Worm (Caenorhabditis elegans) whole organism, late embryonic: ENCODE data around the gene eol-1.

Source experiments
- C08G9.2 ChIP-seq: sonication (generic microtip); optimal IDR thresholded peaks from 2 replicates; lab custom pipeline; 2016; ENCODE audit warnings: mild to moderate bottlenecking, missing genetic modification characterization, moderate library complexity, missing compliant biosample characterization
- C38D4.7 ChIP-seq: fragments of 200-800 bp; sonication (Bioruptor generic); optimal IDR thresholded peaks from 2 replicates; lab custom pipeline; 2018; ENCODE audit warnings: mild to moderate bottlenecking, missing genetic modification characterization, moderate library complexity, missing compliant biosample characterization
- F13H6.1 ChIP-seq: sonication (generic microtip); optimal IDR thresholded peaks from 2 replicates; lab custom pipeline; 2016; ENCODE audit warnings: missing genetic modification characterization, missing compliant biosample characterization
- K02D7.2 ChIP-seq: sonication (generic microtip); optimal IDR thresholded peaks from 2 replicates; lab custom pipeline; 2017; ENCODE audit warnings: mild to moderate bottlenecking, missing genetic modification characterization, missing compliant biosample characterization
- T23F11.4 ChIP-seq: fragments of 200-800 bp; sonication (Bioruptor generic); optimal IDR thresholded peaks from 2 replicates; lab custom pipeline; 2018; ENCODE audit warnings: mild to moderate bottlenecking, missing genetic modification characterization, missing compliant biosample characterization
- Y22D7AL.16 ChIP-seq: sonication (generic microtip); optimal IDR thresholded peaks from 2 replicates; lab custom pipeline; 2016; ENCODE audit warnings: missing genetic modification characterization, missing compliant biosample characterization
- ama-1 ChIP-seq: fragments of 150-350 bp; optimal IDR thresholded peaks from 2 replicates; lab custom pipeline; 2014
- ceh-18 ChIP-seq: sonication (generic microtip); optimal IDR thresholded peaks from 2 replicates; lab custom pipeline; 2016; ENCODE audit warnings: missing genetic modification characterization, missing compliant biosample characterization
- ceh-22 ChIP-seq: sonication (generic microtip); optimal IDR thresholded peaks from 2 replicates; lab custom pipeline; 2017; ENCODE audit warnings: missing biosample characterization, missing genetic modification characterization
- ceh-24 ChIP-seq: sonication (generic microtip); optimal IDR thresholded peaks from 2 replicates; lab custom pipeline; 2016; ENCODE audit warnings: mild to moderate bottlenecking, missing genetic modification characterization, missing compliant biosample characterization
- ceh-30 ChIP-seq: fragments of 150-350 bp; optimal IDR thresholded peaks from 2 replicates; lab custom pipeline; 2014; ENCODE audit warnings: missing biosample characterization, missing genetic modification characterization
- ceh-31 ChIP-seq: sonication (generic microtip); optimal IDR thresholded peaks from 2 replicates; lab custom pipeline; 2016; ENCODE audit warnings: missing genetic modification characterization, missing compliant biosample characterization
- ceh-34 ChIP-seq: sonication (generic microtip); optimal IDR thresholded peaks from 2 replicates; lab custom pipeline; 2016; ENCODE audit warnings: mild to moderate bottlenecking, missing genetic modification characterization, missing compliant biosample characterization
- ceh-48 ChIP-seq: sonication (generic microtip); optimal IDR thresholded peaks from 2 replicates; lab custom pipeline; 2016; ENCODE audit warnings: missing genetic modification characterization, inconsistent platforms, missing compliant biosample characterization
- ceh-6 ChIP-seq: fragments of 200-800 bp; sonication (Bioruptor generic); optimal IDR thresholded peaks from 2 replicates; lab custom pipeline; 2018; ENCODE audit warnings: mild to moderate bottlenecking, missing genetic modification characterization, missing compliant biosample characterization
- ceh-9 ChIP-seq: sonication (generic microtip); optimal IDR thresholded peaks from 2 replicates; lab custom pipeline; 2016; ENCODE audit warnings: mild to moderate bottlenecking, missing genetic modification characterization, inconsistent platforms, missing compliant biosample characterization
- dve-1 ChIP-seq: sonication (generic microtip); optimal IDR thresholded peaks from 2 replicates; lab custom pipeline; 2017; ENCODE audit warnings: antibody characterized with exemption, mild to moderate bottlenecking, missing genetic modification characterization, missing compliant biosample characterization
- elt-2 ChIP-seq: sonication (generic microtip); optimal IDR thresholded peaks from 2 replicates; lab custom pipeline; 2016; ENCODE audit warnings: missing genetic modification reagents, missing genetic modification characterization, missing compliant biosample characterization
- elt-4 ChIP-seq: sonication (generic microtip); optimal IDR thresholded peaks from 2 replicates; lab custom pipeline; 2016; ENCODE audit warnings: missing genetic modification characterization, missing compliant biosample characterization
- fax-1 ChIP-seq: sonication (generic microtip); optimal IDR thresholded peaks from 2 replicates; lab custom pipeline; 2016; ENCODE audit warnings: missing genotype, missing genetic modification characterization, missing compliant biosample characterization
- gmeb-2 ChIP-seq: sonication (generic microtip); optimal IDR thresholded peaks from 2 replicates; lab custom pipeline; 2016; ENCODE audit warnings: missing genetic modification characterization, inconsistent platforms, missing compliant biosample characterization
- hlh-6 ChIP-seq: sonication (generic microtip); optimal IDR thresholded peaks from 2 replicates; lab custom pipeline; 2016; ENCODE audit warnings: missing genotype, missing genetic modification characterization, missing compliant biosample characterization
- madf-2 ChIP-seq: sonication (generic microtip); optimal IDR thresholded peaks from 2 replicates; lab custom pipeline; 2017; ENCODE audit warnings: missing genetic modification characterization, missing compliant biosample characterization
- nhr-11 ChIP-seq: fragments of 150-350 bp; optimal IDR thresholded peaks from 2 replicates; lab custom pipeline; 2014; ENCODE audit warnings: missing biosample characterization, missing genetic modification characterization
- pag-3 ChIP-seq: sonication (generic microtip); optimal IDR thresholded peaks from 2 replicates; lab custom pipeline; 2016; ENCODE audit warnings: missing compliant biosample characterization, missing genetic modification characterization, borderline replicate concordance
- pax-1 ChIP-seq: fragments of 150-350 bp; optimal IDR thresholded peaks from 2 replicates; lab custom pipeline; 2014; ENCODE audit warnings: missing biosample characterization, missing genetic modification characterization
- pha-2 ChIP-seq: sonication (generic microtip); optimal IDR thresholded peaks from 2 replicates; lab custom pipeline; 2017; ENCODE audit warnings: mild to moderate bottlenecking, missing genetic modification characterization, missing compliant biosample characterization
- pqm-1 ChIP-seq: sonication (generic microtip); optimal IDR thresholded peaks from 2 replicates; lab custom pipeline; 2016; ENCODE audit warnings: missing genetic modification characterization, missing compliant biosample characterization
- pros-1 ChIP-seq: fragments of 150-350 bp; optimal IDR thresholded peaks from 2 replicates; lab custom pipeline; 2014; ENCODE audit warnings: missing biosample characterization, missing genetic modification reagents, missing genetic modification characterization
- ref-2 ChIP-seq: sonication (generic microtip); optimal IDR thresholded peaks from 2 replicates; lab custom pipeline; 2016; ENCODE audit warnings: missing genetic modification characterization, missing compliant biosample characterization
- syd-9 ChIP-seq: sonication (generic microtip); optimal IDR thresholded peaks from 2 replicates; lab custom pipeline; 2016; ENCODE audit warnings: mild to moderate bottlenecking, missing genetic modification characterization, moderate library complexity, missing compliant biosample characterization
- tbx-7 ChIP-seq: sonication (generic microtip); optimal IDR thresholded peaks from 2 replicates; lab custom pipeline; 2016; ENCODE audit warnings: missing genotype, missing genetic modification characterization, missing compliant biosample characterization
- unc-3 ChIP-seq, 2 experiments: fragments of 200-800 bp in 1 of 2; sonication (Bioruptor generic) in 1 of 2; sonication (generic microtip) in 1 of 2; conservative IDR thresholded peaks in 1 of 2; optimal IDR thresholded peaks in 1 of 2; 2 replicates each; pipeline versions ENCODE4 v1.3.6 to Lab custom; 2016 to 2022; ENCODE audit warnings: missing compliant biosample characterization in 2 of 2, missing genetic modification characterization in 2 of 2, missing genetic modification reagents in 1 of 2
- unc-42 ChIP-seq: sonication (generic microtip); optimal IDR thresholded peaks from 2 replicates; lab custom pipeline; 2016; ENCODE audit warnings: missing genotype, missing genetic modification characterization, missing compliant biosample characterization
- zip-5 ChIP-seq: sonication (generic microtip); optimal IDR thresholded peaks from 2 replicates; lab custom pipeline; 2016; ENCODE audit warnings: missing genetic modification characterization, missing compliant biosample characterization
- ztf-16 ChIP-seq: sonication (generic microtip); optimal IDR thresholded peaks from 2 replicates; lab custom pipeline; 2017; ENCODE audit warnings: missing genetic modification characterization, missing compliant biosample characterization

The eol-1 gene

DNA sequence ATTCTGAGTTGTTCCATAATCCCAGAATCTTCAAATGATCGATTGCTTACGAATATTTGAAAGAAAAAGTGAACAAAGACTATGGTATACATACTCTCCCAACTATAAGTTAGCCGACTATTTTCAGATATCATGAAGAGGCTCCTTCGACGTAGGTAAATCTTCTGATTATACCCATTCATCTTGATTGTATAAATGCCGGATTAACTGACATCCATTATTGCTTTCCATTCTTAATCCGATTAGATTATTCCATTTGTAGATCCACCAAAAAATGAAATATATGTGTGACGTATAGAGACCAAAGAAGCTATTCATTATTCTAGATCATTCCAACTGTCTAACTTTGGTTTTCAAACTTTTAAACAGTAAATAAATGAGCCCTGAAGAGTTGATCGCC is 12.8 kb upstream of the eol-1 start:
- TF ChIP-seq pqm-1 (no peak), ceh-24 (tag; lab: Kevin White, UChicago) (no peak), C08G9.2 (tag; lab: Kevin White, UChicago) (no peak), ceh-6 (GFP tag; lab: Kevin White, UChicago) (no peak), hlh-6 (tag; lab: Kevin White, UChicago) (no peak), ceh-9 (tag; lab: Kevin White, UChicago) (no peak), fax-1 (tag; lab: Kevin White, UChicago) (no peak), ceh-31 (no peak), pha-2 (no peak), K02D7.2 (tag; lab: Kevin White, UChicago) (no peak), ceh-18 (tag; lab: Kevin White, UChicago) (no peak), ceh-48 (tag; lab: Kevin White, UChicago) (no peak), ceh-30 (tag; lab: Kevin White, UChicago) (no peak), Y22D7AL.16 (tag; lab: Kevin White, UChicago) (no peak), dve-1 (tag; lab: Kevin White, UChicago) (no peak), ceh-22 (tag; lab: Kevin White, UChicago) (no peak), C38D4.7 (GFP tag; lab: Kevin White, UChicago) (no peak)

- no peak for TF ChIP-seq elt-2 (tag; lab: Kevin White, UChicago)
- no peak for TF ChIP-seq F13H6.1 (tag; lab: Kevin White, UChicago)
- no peak for TF ChIP-seq ref-2 (tag; lab: Kevin White, UChicago)
- no peak for TF ChIP-seq ceh-24 (tag; lab: Kevin White, UChicago)
- TF ChIP-seq ceh-6 (GFP tag; lab: Kevin White, UChicago), result no peak
- no peak for TF ChIP-seq pros-1 (tag; lab: Kevin White, UChicago)
- TF ChIP-seq syd-9 (tag; lab: Kevin White, UChicago), result no peak
- no peak for TF ChIP-seq tbx-7 (tag; lab: Kevin White, UChicago)
- TF ChIP-seq ztf-16 (tag; lab: Kevin White, UChicago), result no peak
- no peak for TF ChIP-seq T23F11.4 (GFP tag; lab: Kevin White, UChicago)
- no peak for TF ChIP-seq ama-1 (lab: Kevin White, UChicago)
- TF ChIP-seq elt-4 (tag; lab: Kevin White, UChicago), result no peak
- no peak for TF ChIP-seq nhr-11 (tag; lab: Kevin White, UChicago)
- no peak for TF ChIP-seq pqm-1
- no peak for TF ChIP-seq C08G9.2 (tag; lab: Kevin White, UChicago)
- no peak for TF ChIP-seq Y22D7AL.16 (tag; lab: Kevin White, UChicago)
These were observed 11.8 kb upstream of the eol-1 start, which contains the start of gene droe-4 for ce11 chrV:13992485-13992884. TSS of gene droe-4 (plus strand) at chrV:13992656.

- TF ChIP-seq gmeb-2 (tag; lab: Kevin White, UChicago) (no peak), ceh-30 (tag; lab: Kevin White, UChicago) (no peak), ref-2 (tag; lab: Kevin White, UChicago) (no peak), elt-2 (tag; lab: Kevin White, UChicago) (peak; percentile 89), unc-42 (tag; lab: Kevin White, UChicago) (no peak), madf-2 (no peak), hlh-6 (tag; lab: Kevin White, UChicago) (no peak), syd-9 (tag; lab: Kevin White, UChicago) (no peak), K02D7.2 (tag; lab: Kevin White, UChicago) (no peak)
These were observed 6.1 kb upstream of the eol-1 start for ce11 chrV:13986823-13987222.

- TF ChIP-seq hlh-6 (tag; lab: Kevin White, UChicago), result no peak
- TF ChIP-seq ztf-16 (tag; lab: Kevin White, UChicago), result no peak
- TF ChIP-seq pag-3 (tag; lab: Kevin White, UChicago), result no peak
- TF ChIP-seq pax-1 (tag; lab: Kevin White, UChicago), result no peak
- no peak for TF ChIP-seq gmeb-2 (tag; lab: Kevin White, UChicago)
- TF ChIP-seq zip-5 (tag; lab: Kevin White, UChicago), result no peak
- no peak for TF ChIP-seq unc-3 (GFP tag; conservative IDR thresholded peaks at IDR 0.05; lab: Robert Waterston, UW)
- TF ChIP-seq unc-3 (tag; optimal IDR thresholded peaks at IDR 0.05; lab: Kevin White, UChicago), result no peak
- no peak for TF ChIP-seq tbx-7 (tag; lab: Kevin White, UChicago)
- TF ChIP-seq ceh-34 (tag; lab: Kevin White, UChicago), result no peak
- no peak for TF ChIP-seq elt-4 (tag; lab: Kevin White, UChicago)
These were observed 4.1 kb upstream of the eol-1 start, which contains the start of gene end-1 for ce11 chrV:13984828-13985227. TSS of gene end-1 (plus strand) at chrV:13985128.
